Worm (Caenorhabditis elegans): ENCODE data around the gene R08C7.8.

R08C7.8 gene

DNA sequence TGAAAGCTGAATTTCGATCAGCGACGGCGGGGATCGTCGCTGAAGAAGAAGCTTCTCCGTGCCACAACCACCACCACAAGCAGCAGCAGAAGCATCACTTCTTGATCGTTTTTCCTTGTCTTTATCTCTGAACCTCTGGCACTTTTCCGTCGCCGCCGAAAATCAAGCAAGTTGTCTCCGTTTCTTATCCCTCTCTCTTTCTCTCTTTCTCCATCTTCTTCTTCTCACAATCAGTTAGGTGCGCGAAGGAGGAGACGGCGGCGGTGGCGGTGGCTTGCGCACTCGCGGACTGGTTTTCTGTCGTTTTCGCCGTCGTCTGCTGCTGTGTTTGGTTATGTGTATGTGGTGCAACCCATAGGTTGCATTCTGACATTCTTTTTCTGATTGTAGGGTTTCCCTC, 35.9 kb downstream of the R08C7.8 start:
- TF ChIP-seq hnd-1 (tag; optimal IDR thresholded peaks at IDR 0.05) (no peak), hmg-4 (GFP tag; optimal IDR thresholded peaks at IDR 0.05) (peak; percentile 32), sea-1 (GFP tag; conservative IDR thresholded peaks at IDR 0.05) (no peak), ets-7 (tag; optimal IDR thresholded peaks at IDR 0.05) (no peak)

DNA sequence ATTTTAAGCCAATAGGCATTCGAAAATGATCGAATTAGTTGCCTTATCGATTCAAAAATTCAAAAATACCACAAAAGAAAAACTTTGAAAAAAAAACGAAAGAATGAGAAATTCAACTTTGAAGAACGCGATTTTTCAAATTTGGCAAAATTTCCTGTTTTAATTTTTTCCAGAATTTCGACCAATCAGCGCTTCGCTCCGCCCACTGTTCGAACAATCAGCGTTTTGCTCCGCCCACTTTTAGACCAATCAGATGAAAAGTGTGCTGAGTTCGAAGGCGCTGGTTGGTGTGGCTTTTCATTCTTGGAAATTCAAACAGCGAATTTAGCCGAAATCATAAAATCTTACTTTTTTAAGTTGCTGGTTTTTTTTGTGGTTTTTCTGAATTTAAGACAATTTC, 36.8 kb downstream of the R08C7.8 start:
- TF ChIP-seq pes-1 (GFP tag; IDR thresholded peaks at IDR 0.05), result no peak
- TF ChIP-seq hnd-1 (tag; optimal IDR thresholded peaks at IDR 0.05), result no peak
- no peak for TF ChIP-seq tbx-11 (GFP tag; IDR thresholded peaks at IDR 0.05)
- no peak for TF ChIP-seq ama-1 (optimal IDR thresholded peaks at IDR 0.05)
- no peak for TF ChIP-seq ceh-36 (tag; optimal IDR thresholded peaks at IDR 0.05)
- TF ChIP-seq tbx-37 (GFP tag; conservative IDR thresholded peaks at IDR 0.05), result no peak
- no peak for TF ChIP-seq flt-1 (GFP tag; IDR thresholded peaks at IDR 0.05)
- TF ChIP-seq B0310.2 (tag; optimal IDR thresholded peaks at IDR 0.05), result no peak
- TF ChIP-seq hmbx-1 (tag; optimal IDR thresholded peaks at IDR 0.05), result no peak
- no peak for TF ChIP-seq hmg-4 (GFP tag; optimal IDR thresholded peaks at IDR 0.05)
- no peak for TF ChIP-seq ceh-13 (GFP tag; optimal IDR thresholded peaks at IDR 0.05)
- no peak for TF ChIP-seq F13C5.2 (tag; optimal IDR thresholded peaks at IDR 0.05)
- TF ChIP-seq ets-7 (tag; optimal IDR thresholded peaks at IDR 0.05), result no peak

DNA sequence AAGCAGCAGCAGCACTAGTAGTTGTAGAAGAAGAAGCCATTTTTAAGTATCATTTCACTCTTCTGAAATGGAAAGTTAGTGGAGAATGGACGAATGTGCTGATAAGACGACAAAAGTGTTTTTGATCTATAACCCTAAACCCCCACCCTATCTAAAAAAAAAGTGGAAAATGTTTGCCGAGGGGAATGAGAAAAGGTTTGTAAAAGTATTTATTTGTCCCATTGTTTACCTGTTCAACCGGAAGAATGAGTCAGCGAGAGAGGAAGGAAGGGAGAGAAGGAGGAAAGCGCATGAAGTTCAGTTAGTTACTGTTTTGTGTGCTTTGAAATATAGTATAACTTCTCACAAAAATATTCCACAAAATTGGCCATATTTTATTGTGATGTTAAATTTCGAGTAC, 37.2 kb downstream of the R08C7.8 start:
- no peak for TF ChIP-seq tbx-11 (GFP tag; IDR thresholded peaks at IDR 0.05)
- TF ChIP-seq tbx-37 (GFP tag; conservative IDR thresholded peaks at IDR 0.05), result no peak
- TF ChIP-seq tra-4 (tag; optimal IDR thresholded peaks at IDR 0.05), result no peak
- TF ChIP-seq scrt-1 (GFP tag; IDR thresholded peaks at IDR 0.05), result no peak
- TF ChIP-seq hmbx-1 (tag; optimal IDR thresholded peaks at IDR 0.05), result no peak
- no peak for TF ChIP-seq aly-1 (tag; optimal IDR thresholded peaks at IDR 0.05)
- no peak for TF ChIP-seq pes-1 (GFP tag; IDR thresholded peaks at IDR 0.05)
- TF ChIP-seq hnd-1 (tag; optimal IDR thresholded peaks at IDR 0.05), result no peak
- no peak for TF ChIP-seq F13C5.2 (tag; optimal IDR thresholded peaks at IDR 0.05)
- TF ChIP-seq ceh-36 (tag; optimal IDR thresholded peaks at IDR 0.05), result no peak
- TF ChIP-seq ama-1 (optimal IDR thresholded peaks at IDR 0.05), result no peak
- no peak for TF ChIP-seq hmg-4 (GFP tag; optimal IDR thresholded peaks at IDR 0.05)
- no peak for TF ChIP-seq flt-1 (GFP tag; IDR thresholded peaks at IDR 0.05)
- TF ChIP-seq sea-1 (GFP tag; conservative IDR thresholded peaks at IDR 0.05), result no peak
- TF ChIP-seq ets-7 (tag; optimal IDR thresholded peaks at IDR 0.05), result no peak
- no peak for TF ChIP-seq B0310.2 (tag; optimal IDR thresholded peaks at IDR 0.05)
- no peak for TF ChIP-seq ceh-13 (GFP tag; optimal IDR thresholded peaks at IDR 0.05)

DNA sequence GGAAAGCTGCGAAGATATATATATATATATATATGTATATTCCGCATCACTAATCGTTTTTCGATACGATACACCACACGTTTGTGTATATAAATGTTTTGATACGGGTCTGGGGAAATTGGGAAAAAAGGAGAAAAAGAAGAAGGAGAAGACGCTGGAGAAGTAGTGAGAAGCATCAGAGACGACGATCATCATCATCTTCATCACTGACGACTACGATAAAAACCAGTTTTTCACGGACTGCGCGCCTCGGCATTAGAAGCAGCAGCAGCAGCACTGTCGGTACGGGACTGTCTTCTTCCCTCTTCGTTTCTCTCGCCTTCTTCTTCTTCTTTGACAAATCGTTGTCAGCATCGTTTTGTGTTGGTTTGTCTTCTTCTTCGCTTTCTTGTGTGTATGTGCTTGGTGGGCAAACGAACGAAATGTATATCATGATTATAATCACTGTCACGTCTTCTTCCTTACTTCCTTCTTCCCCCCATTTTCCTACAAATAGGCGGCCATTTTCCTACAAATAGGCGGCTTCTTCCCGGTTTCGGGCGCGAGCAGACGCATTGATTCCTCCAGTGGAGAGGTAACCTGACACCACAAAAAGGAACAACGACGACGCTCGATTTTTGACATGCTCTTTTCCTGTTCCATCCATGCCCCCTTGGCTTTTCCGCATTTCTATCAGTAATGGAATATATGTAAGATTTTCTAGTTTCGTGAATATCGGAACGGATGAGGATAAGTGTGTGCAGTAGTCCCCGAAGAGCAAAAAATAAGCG, 38.1 kb downstream of the R08C7.8 start:
- TF ChIP-seq B0310.2 (tag; optimal IDR thresholded peaks at IDR 0.05) (no peak), sea-1 (GFP tag; conservative IDR thresholded peaks at IDR 0.05) (no peak), tbx-11 (GFP tag; IDR thresholded peaks at IDR 0.05) (no peak), tra-4 (tag; optimal IDR thresholded peaks at IDR 0.05) (no peak), ama-1 (optimal IDR thresholded peaks at IDR 0.05) (no peak), tbx-37 (GFP tag; conservative IDR thresholded peaks at IDR 0.05) (no peak), ceh-13 (GFP tag; optimal IDR thresholded peaks at IDR 0.05) (no peak), hmg-4 (GFP tag; optimal IDR thresholded peaks at IDR 0.05) (no peak), flt-1 (GFP tag; IDR thresholded peaks at IDR 0.05) (no peak), F13C5.2 (tag; optimal IDR thresholded peaks at IDR 0.05) (no peak), hmbx-1 (tag; optimal IDR thresholded peaks at IDR 0.05) (no peak), ceh-36 (tag; optimal IDR thresholded peaks at IDR 0.05) (no peak), ets-7 (tag; optimal IDR thresholded peaks at IDR 0.05) (no peak), pes-1 (GFP tag; IDR thresholded peaks at IDR 0.05) (no peak)

DNA sequence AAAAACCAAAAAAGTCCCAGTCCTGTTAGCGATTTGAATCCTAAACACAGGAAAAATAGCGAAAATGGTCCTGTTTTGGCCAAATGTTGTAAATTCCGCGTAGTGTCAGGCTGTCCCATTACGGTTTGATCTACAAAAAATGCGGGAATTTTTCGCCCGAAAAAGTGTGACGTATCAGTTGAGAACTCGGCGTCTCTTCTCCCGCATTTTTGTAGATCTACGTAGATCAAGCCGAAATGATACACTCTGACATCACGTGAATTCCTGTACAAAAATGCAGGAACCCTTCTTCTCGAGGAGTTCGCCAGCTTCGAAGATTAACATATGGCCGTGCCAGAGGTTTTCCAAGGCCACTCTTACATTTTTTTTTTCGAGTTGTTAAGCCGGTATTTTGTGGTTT, 38.8 kb downstream of the R08C7.8 start:
- TF ChIP-seq ets-7 (tag; optimal IDR thresholded peaks at IDR 0.05) (no peak), B0310.2 (tag; optimal IDR thresholded peaks at IDR 0.05) (no peak)

DNA sequence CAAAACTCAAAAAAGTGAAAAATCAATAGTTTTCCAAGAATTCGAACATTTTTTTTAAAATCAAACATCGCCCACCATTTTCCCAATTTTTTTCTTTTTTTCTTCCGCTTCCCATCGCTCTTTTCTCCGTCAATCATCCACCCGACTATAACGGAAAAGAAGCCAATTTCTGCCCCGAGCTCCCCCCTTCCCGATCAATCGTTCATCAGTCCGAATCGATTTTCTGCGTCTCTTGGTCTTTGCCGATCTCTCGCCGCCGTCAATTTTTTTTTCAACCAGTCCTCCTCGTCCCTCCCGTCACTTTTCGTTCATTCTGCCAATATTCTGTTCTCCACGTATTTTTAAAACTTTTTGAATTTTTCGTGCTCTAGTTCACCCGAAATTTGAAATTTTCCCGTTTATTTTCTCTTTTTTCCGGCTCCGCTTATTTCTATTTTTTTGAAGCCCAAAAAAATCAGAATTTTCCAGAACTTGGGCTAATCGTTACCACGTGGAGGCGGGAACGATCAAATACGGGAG, 40.3 kb downstream of the R08C7.8 start, which contains the start of gene ell-1:
Gene ell-1 (plus strand): TSS at position 469 of the 519 bp plus-strand sequence.
- TF ChIP-seq ceh-36 (tag; optimal IDR thresholded peaks at IDR 0.05) (no peak), ama-1 (optimal IDR thresholded peaks at IDR 0.05) (no peak), tra-4 (tag; optimal IDR thresholded peaks at IDR 0.05) (no peak), B0310.2 (tag; optimal IDR thresholded peaks at IDR 0.05) (no peak), pes-1 (GFP tag; IDR thresholded peaks at IDR 0.05) (no peak), flt-1 (GFP tag; IDR thresholded peaks at IDR 0.05) (no peak), scrt-1 (GFP tag; IDR thresholded peaks at IDR 0.05) (no peak), ceh-13 (GFP tag; optimal IDR thresholded peaks at IDR 0.05) (no peak), tbx-11 (GFP tag; IDR thresholded peaks at IDR 0.05) (no peak), hmg-4 (GFP tag; optimal IDR thresholded peaks at IDR 0.05) (no peak), ets-7 (tag; optimal IDR thresholded peaks at IDR 0.05) (no peak), tbx-37 (GFP tag; conservative IDR thresholded peaks at IDR 0.05) (no peak), hnd-1 (tag; optimal IDR thresholded peaks at IDR 0.05) (no peak), hmbx-1 (tag; optimal IDR thresholded peaks at IDR 0.05) (no peak), F13C5.2 (tag; optimal IDR thresholded peaks at IDR 0.05) (no peak), aly-1 (tag; optimal IDR thresholded peaks at IDR 0.05) (no peak), sea-1 (GFP tag; conservative IDR thresholded peaks at IDR 0.05) (no peak)

DNA sequence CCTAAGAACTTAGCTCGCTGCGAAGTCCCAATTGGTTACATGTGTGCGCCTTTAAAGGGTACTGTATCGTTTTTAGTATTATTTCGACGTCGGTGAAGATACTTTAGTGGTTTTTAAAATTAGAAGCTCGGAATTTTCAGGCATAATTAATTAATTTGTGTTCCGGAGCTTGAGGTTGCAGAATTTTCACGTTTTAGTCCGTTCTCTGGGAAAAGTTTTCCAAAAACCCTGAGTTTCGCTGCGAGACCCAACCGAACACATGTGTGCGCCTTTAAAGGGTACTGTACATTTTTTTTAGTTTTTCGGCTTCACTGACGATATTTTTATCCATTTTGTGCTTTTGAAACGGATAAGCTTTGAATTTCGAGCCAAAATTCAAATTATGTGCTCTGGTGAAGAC, 40.9 kb downstream of the R08C7.8 start:
- no peak for TF ChIP-seq tbx-37 (GFP tag; conservative IDR thresholded peaks at IDR 0.05)
- no peak for TF ChIP-seq B0310.2 (tag; optimal IDR thresholded peaks at IDR 0.05)
- TF ChIP-seq hmg-4 (GFP tag; optimal IDR thresholded peaks at IDR 0.05), result no peak
- TF ChIP-seq tra-4 (tag; optimal IDR thresholded peaks at IDR 0.05), result no peak
- no peak for TF ChIP-seq tbx-11 (GFP tag; IDR thresholded peaks at IDR 0.05)
- no peak for TF ChIP-seq F13C5.2 (tag; optimal IDR thresholded peaks at IDR 0.05)
- no peak for TF ChIP-seq aly-1 (tag; optimal IDR thresholded peaks at IDR 0.05)
- no peak for TF ChIP-seq pes-1 (GFP tag; IDR thresholded peaks at IDR 0.05)
- TF ChIP-seq ceh-13 (GFP tag; optimal IDR thresholded peaks at IDR 0.05), result no peak
- TF ChIP-seq scrt-1 (GFP tag; IDR thresholded peaks at IDR 0.05), result no peak
- TF ChIP-seq sea-1 (GFP tag; conservative IDR thresholded peaks at IDR 0.05), result no peak
- no peak for TF ChIP-seq ceh-36 (tag; optimal IDR thresholded peaks at IDR 0.05)
- no peak for TF ChIP-seq hnd-1 (tag; optimal IDR thresholded peaks at IDR 0.05)
- TF ChIP-seq hmbx-1 (tag; optimal IDR thresholded peaks at IDR 0.05), result no peak
- no peak for TF ChIP-seq flt-1 (GFP tag; IDR thresholded peaks at IDR 0.05)
- no peak for TF ChIP-seq ama-1 (optimal IDR thresholded peaks at IDR 0.05)
- TF ChIP-seq ets-7 (tag; optimal IDR thresholded peaks at IDR 0.05), result no peak

Data from whole organism, early embryonic.